Fruit fly (Drosophila melanogaster) whole organism, embryonic: ENCODE data around the gene Sk2.

Source experiments
- Ada2b ChIP-seq: fragments of 200-800 bp; sonication (Bioruptor generic); IDR thresholded peaks from 2 replicates; pipeline ENCODE4 v1.3.6; 2022; ENCODE audit warnings: missing biosample characterization, missing genetic modification characterization
- Antp ChIP-seq: fragments of 200-800 bp; sonication (Bioruptor generic); optimal IDR thresholded peaks from 3 replicates; lab custom pipeline; 2016; ENCODE audit warnings: missing biosample characterization, missing genetic modification characterization
- Bdp1 ChIP-seq: fragments of 200-800 bp; sonication (Bioruptor generic); optimal IDR thresholded peaks from 3 replicates; lab custom pipeline; 2016; ENCODE audit warnings: missing biosample characterization, missing genetic modification characterization
- Bgb ChIP-seq: fragments of 200-800 bp; sonication (Bioruptor generic); IDR thresholded peaks from 2 replicates; pipeline ENCODE4 v1.3.6; 2022; ENCODE audit warnings: missing biosample characterization, missing genetic modification characterization; ENCODE audit not compliant: partially characterized antibody
- CG10431 ChIP-seq: fragments of 200-800 bp; sonication (Bioruptor generic); optimal IDR thresholded peaks from 3 replicates; lab custom pipeline; 2018; ENCODE audit warnings: missing biosample characterization, mild to moderate bottlenecking, missing genetic modification characterization
- CG10543 ChIP-seq: fragments of 200-800 bp; sonication (Bioruptor generic); optimal IDR thresholded peaks from 3 replicates; lab custom pipeline; 2017; ENCODE audit warnings: missing biosample characterization, mild to moderate bottlenecking, missing genetic modification characterization, moderate library complexity
- CG11456 ChIP-seq: fragments of 200-800 bp; sonication (Bioruptor generic); IDR thresholded peaks from 3 replicates; pipeline ENCODE4 v1.3.6; 2022; ENCODE audit warnings: missing biosample characterization, missing genetic modification characterization
- CG14667 ChIP-seq: fragments of 200-800 bp; sonication (Bioruptor generic); IDR thresholded peaks from 2 replicates; pipeline ENCODE4 v1.3.6; 2022; ENCODE audit warnings: missing biosample characterization, missing genetic modification characterization
- CG14860 ChIP-seq: fragments of 200-800 bp; sonication (Bioruptor generic); IDR thresholded peaks from 3 replicates; pipeline ENCODE4 v1.3.6; 2022; ENCODE audit warnings: missing biosample characterization, missing genetic modification characterization; ENCODE audit not compliant: partially characterized antibody
- CG16813 ChIP-seq: fragments of 200-800 bp; sonication (Bioruptor generic); IDR thresholded peaks from 3 replicates; pipeline ENCODE4 v1.3.6; 2022; ENCODE audit warnings: missing biosample characterization, missing genetic modification characterization; ENCODE audit not compliant: partially characterized antibody
- CG1792 ChIP-seq: fragments of 200-800 bp; sonication (Bioruptor generic); optimal IDR thresholded peaks from 2 replicates; lab custom pipeline; 2016; ENCODE audit warnings: missing biosample characterization, missing genetic modification characterization
- CG30403 ChIP-seq: fragments of 200-800 bp; sonication (Bioruptor generic); optimal IDR thresholded peaks from 3 replicates; lab custom pipeline; 2016; ENCODE audit warnings: missing biosample characterization, missing genetic modification characterization
- CG32767 ChIP-seq: fragments of 200-800 bp; sonication (Bioruptor generic); IDR thresholded peaks from 2 replicates; pipeline ENCODE4 v1.3.6; 2022; ENCODE audit warnings: missing biosample characterization, missing genetic modification characterization
- CG3838 ChIP-seq: fragments of 200-800 bp; sonication (Bioruptor generic); optimal IDR thresholded peaks from 3 replicates; lab custom pipeline; 2016; ENCODE audit warnings: missing biosample characterization, missing genetic modification characterization
- CG4854 ChIP-seq: fragments of 200-800 bp; sonication (Bioruptor generic); optimal IDR thresholded peaks from 2 replicates; lab custom pipeline; 2016; ENCODE audit warnings: missing biosample characterization, missing genetic modification characterization, inconsistent platforms
- CG8089 ChIP-seq: fragments of 200-800 bp; sonication (Bioruptor generic); optimal IDR thresholded peaks from 3 replicates; lab custom pipeline; 2016; ENCODE audit warnings: missing biosample characterization, missing genetic modification characterization
- CG8765 ChIP-seq: fragments of 200-800 bp; sonication (Bioruptor generic); IDR thresholded peaks from 2 replicates; pipeline ENCODE4 v1.3.6; 2022; ENCODE audit warnings: missing biosample characterization, missing genetic modification characterization
- Ets65A ChIP-seq: fragments of 200-800 bp; sonication (Bioruptor generic); peaks from one replicate; lab custom pipeline; 2016; ENCODE audit warnings: missing biosample characterization, missing genetic modification characterization
- Gsc ChIP-seq: fragments of 200-800 bp; sonication (Bioruptor generic); IDR thresholded peaks from 2 replicates; pipeline ENCODE4 v1.3.6; 2022; ENCODE audit warnings: missing biosample characterization, missing genetic modification characterization
- H2.0 ChIP-seq: fragments of 200-800 bp; sonication (Bioruptor generic); IDR thresholded peaks from 2 replicates; pipeline ENCODE4 v1.3.6; 2022; ENCODE audit warnings: missing biosample characterization, missing genetic modification characterization
- HLH54F ChIP-seq: fragments of 200-800 bp; sonication (Bioruptor generic); optimal IDR thresholded peaks from 3 replicates; lab custom pipeline; 2016; ENCODE audit warnings: missing biosample characterization, missing genetic modification characterization
- Hr39 ChIP-seq: fragments of >200 bp; optimal IDR thresholded peaks from 2 replicates; lab custom pipeline; 2017
- MBD-R2 ChIP-seq: fragments of 200-800 bp; sonication (Bioruptor generic); IDR thresholded peaks from 2 replicates; pipeline ENCODE4 v1.3.6; 2022; ENCODE audit warnings: missing biosample characterization, missing genetic modification characterization
- Med ChIP-seq: fragments of 200-800 bp; sonication (Bioruptor generic); peaks from one replicate; lab custom pipeline; 2016; ENCODE audit warnings: missing biosample characterization, missing genetic modification characterization, mild to moderate bottlenecking, inconsistent platforms, moderate library complexity
- Mrtf ChIP-seq: fragments of 200-800 bp; sonication (Bioruptor generic); IDR thresholded peaks from 3 replicates; pipeline ENCODE4 v1.3.6; 2022; ENCODE audit warnings: missing biosample characterization, missing genetic modification characterization
- Oaz ChIP-seq: fragments of 200-800 bp; sonication (Bioruptor generic); IDR thresholded peaks from 2 replicates; pipeline ENCODE4 v1.3.6; 2022; ENCODE audit warnings: missing biosample characterization, missing genetic modification characterization
- Opbp ChIP-seq: fragments of 200-800 bp; sonication (Bioruptor generic); IDR thresholded peaks from 3 replicates; pipeline ENCODE4 v1.3.6; 2022; ENCODE audit warnings: missing biosample characterization, missing genetic modification characterization; ENCODE audit not compliant: partially characterized antibody
- Scr ChIP-seq: fragments of 200-800 bp; sonication (Bioruptor generic); IDR thresholded peaks from 2 replicates; pipeline ENCODE4 v1.3.6; 2022; ENCODE audit warnings: missing biosample characterization, missing genetic modification characterization; ENCODE audit not compliant: partially characterized antibody
- amos ChIP-seq: fragments of 200-800 bp; sonication (Bioruptor generic); IDR thresholded peaks from 2 replicates; pipeline ENCODE4 v1.3.6; 2022; ENCODE audit warnings: missing biosample characterization, missing genetic modification characterization; ENCODE audit not compliant: partially characterized antibody
- chif ChIP-seq, 2 experiments: fragments of 200-800 bp; sonication (Bioruptor generic); optimal IDR thresholded peaks; 3 replicates each; lab custom pipeline; 2016; ENCODE audit warnings: missing biosample characterization in 2 of 2, missing genetic modification characterization in 2 of 2
- emc ChIP-seq: fragments of 200-800 bp; sonication (Bioruptor generic); optimal IDR thresholded peaks from 2 replicates; lab custom pipeline; 2016; ENCODE audit warnings: missing biosample characterization, missing genetic modification characterization
- ewg ChIP-seq: fragments of 200-800 bp; sonication (Bioruptor generic); optimal IDR thresholded peaks from 3 replicates; lab custom pipeline; 2017; ENCODE audit warnings: mild to moderate bottlenecking, missing biosample characterization, missing genetic modification reagents, missing genetic modification characterization
- gcm2 ChIP-seq: fragments of 200-800 bp; sonication (Bioruptor generic); optimal IDR thresholded peaks from 2 replicates; lab custom pipeline; 2016; ENCODE audit warnings: missing biosample characterization, missing genetic modification characterization
- hkb ChIP-seq, 2 experiments: fragments of 200-800 bp in 1 of 2; fragments of >200 bp in 1 of 2; sonication (Bioruptor generic) in 1 of 2; IDR thresholded peaks in 1 of 2; optimal IDR thresholded peaks in 1 of 2; 2 replicates each; pipeline versions ENCODE4 v1.3.6 to Lab custom; 2017 to 2022; ENCODE audit warnings: missing biosample characterization in 1 of 2, missing genetic modification characterization in 1 of 2
- pan ChIP-seq, 4 experiments: fragments of >200 bp in 3 of 4; fragments of 200-800 bp in 1 of 4; sonication (Bioruptor generic) in 1 of 4; optimal IDR thresholded peaks in 3 of 4; IDR thresholded peaks in 1 of 4; 2 replicates each; pipeline versions ENCODE4 v1.3.6 to Lab custom; 2017 to 2022; ENCODE audit warnings: missing biosample characterization in 2 of 4, missing genetic modification characterization in 2 of 4, mixed read lengths in 1 of 4
- pho ChIP-seq: fragments of 200-800 bp; sonication (Bioruptor generic); optimal IDR thresholded peaks from 2 replicates; lab custom pipeline; 2016; ENCODE audit warnings: missing biosample characterization, missing genetic modification characterization
- scrt ChIP-seq: fragments of 200-800 bp; sonication (Bioruptor generic); optimal IDR thresholded peaks from 2 replicates; lab custom pipeline; 2018; ENCODE audit warnings: missing biosample characterization, mild to moderate bottlenecking, missing genetic modification characterization, moderate library complexity
- sens ChIP-seq: fragments of 200-800 bp; sonication (Bioruptor generic); peaks from one replicate; lab custom pipeline; 2016; ENCODE audit warnings: missing biosample characterization, missing genetic modification characterization
- sqz ChIP-seq: fragments of 200-800 bp; sonication (Bioruptor generic); optimal IDR thresholded peaks from 3 replicates; lab custom pipeline; 2018; ENCODE audit warnings: missing biosample characterization, mild to moderate bottlenecking, missing genetic modification characterization
- sr ChIP-seq: fragments of 200-800 bp; sonication (Bioruptor generic); IDR thresholded peaks from 3 replicates; pipeline ENCODE4 v1.3.6; 2022; ENCODE audit warnings: missing biosample characterization, missing genetic modification characterization
- tna ChIP-seq: fragments of 200-800 bp; sonication (Bioruptor generic); IDR thresholded peaks from 2 replicates; pipeline ENCODE4 v1.3.6; 2022; ENCODE audit warnings: missing biosample characterization, missing genetic modification characterization; ENCODE audit not compliant: partially characterized antibody
- trh ChIP-seq: fragments of 200-800 bp; sonication (Bioruptor generic); optimal IDR thresholded peaks from 2 replicates; lab custom pipeline; 2016; ENCODE audit warnings: missing biosample characterization, missing genetic modification characterization
- ttk ChIP-seq: fragments of 200-800 bp; sonication (Bioruptor generic); IDR thresholded peaks from 2 replicates; pipeline ENCODE4 v2.1.2; 2022; ENCODE audit warnings: missing biosample characterization, missing genetic modification characterization
- tup ChIP-seq: fragments of 200-800 bp; sonication (Bioruptor generic); optimal IDR thresholded peaks from 2 replicates; lab custom pipeline; 2016; ENCODE audit warnings: missing biosample characterization, mild to moderate bottlenecking, missing genetic modification characterization, moderate library complexity
- vvl ChIP-seq: fragments of 200-800 bp; sonication (Bioruptor generic); IDR thresholded peaks from 2 replicates; pipeline ENCODE4 v1.3.6; 2022; ENCODE audit warnings: missing biosample characterization, missing genetic modification characterization
- wdn ChIP-seq: fragments of 200-800 bp; sonication (Bioruptor generic); IDR thresholded peaks from 2 replicates; pipeline ENCODE4 v1.3.6; 2022; ENCODE audit warnings: missing biosample characterization, missing genetic modification characterization

Gene Sk2

dm6 chr3L:3096073-3096725 lies 49.3 kb downstream of the Sk2 start (continued):
- TF ChIP-seq Bgb (peak; percentile 83), CG8765 (GFP tag; lab: Robert Waterston, UW) (no peak), CG14667 (GFP tag; lab: Robert Waterston, UW) (no peak), H2.0 (GFP tag; lab: Robert Waterston, UW) (peak; percentile 20; the same call in 1 of the 2 replicates), emc (GFP tag; lab: Kevin White, UChicago) (no peak)

DNA sequence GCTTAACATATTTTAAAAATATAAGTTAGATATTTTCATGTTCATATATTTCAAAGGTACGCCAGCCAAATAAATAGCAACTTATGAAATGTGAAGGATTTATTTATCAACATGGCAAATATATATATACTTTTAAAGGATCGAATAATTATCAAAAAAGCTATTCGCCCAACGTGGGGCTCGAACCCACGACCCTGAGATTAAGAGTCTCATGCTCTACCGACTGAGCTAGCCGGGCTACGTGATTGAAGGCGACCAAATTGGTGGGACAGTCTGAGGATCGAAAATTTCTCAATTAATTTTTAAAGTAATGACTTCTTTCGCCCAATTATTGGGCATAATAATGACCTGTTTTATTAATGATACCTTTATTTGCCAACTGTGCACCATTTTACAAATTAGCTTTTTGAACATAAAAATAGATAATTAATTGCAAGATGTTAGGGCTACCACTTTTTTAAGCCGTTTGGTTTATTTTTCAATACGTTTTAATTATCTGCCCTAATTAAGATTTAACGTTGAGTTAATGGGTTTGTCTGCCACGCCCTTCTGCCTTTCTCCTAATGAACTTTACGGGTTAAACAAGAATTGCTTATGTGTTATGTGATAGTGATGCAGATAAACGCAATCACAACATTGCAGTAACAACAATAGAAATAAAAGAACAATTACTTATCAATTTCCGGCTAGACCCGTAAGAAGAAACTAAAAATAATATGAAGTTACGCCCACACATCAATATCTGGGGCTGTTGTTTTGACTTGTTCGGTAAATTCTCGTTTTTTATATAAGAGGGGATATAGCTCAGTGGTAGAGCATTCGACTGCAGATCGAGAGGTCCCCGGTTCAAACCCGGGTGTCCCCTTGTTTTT lies 50.1 kb downstream of the Sk2 start:
- TF ChIP-seq Hr39 (lab: Kevin White, UChicago): no peak
- no peak for TF ChIP-seq pho (GFP tag; lab: Kevin White, UChicago)
- TF ChIP-seq sr (GFP tag; lab: Robert Waterston, UW): peak; percentile 57; the same call in 1 of the 3 replicates
- TF ChIP-seq MBD-R2 (GFP tag; lab: Robert Waterston, UW): no peak
- peak; percentile 13; the same call in 1 of the 2 replicates for TF ChIP-seq vvl (GFP tag; lab: Robert Waterston, UW)
- no peak for TF ChIP-seq chif (GFP tag; optimal IDR thresholded peaks at IDR 0.05; lab: Kevin White, UChicago)
- TF ChIP-seq trh (GFP tag; lab: Kevin White, UChicago): no peak
- TF ChIP-seq tup (GFP tag; lab: Kevin White, UChicago): no peak
- no peak for TF ChIP-seq ewg
- TF ChIP-seq Bgb: peak; percentile 60
- TF ChIP-seq scrt: no peak
- no peak for TF ChIP-seq CG8089 (GFP tag; lab: Kevin White, UChicago)
- TF ChIP-seq Ets65A (GFP tag; lab: Kevin White, UChicago): peak; percentile 34
- no peak for TF ChIP-seq HLH54F (GFP tag; lab: Kevin White, UChicago)
- peak; percentile 30 for TF ChIP-seq sqz (GFP tag; lab: Kevin White, UChicago)
- TF ChIP-seq CG11456 (GFP tag; lab: Robert Waterston, UW): no peak
- peak; percentile 46; the same call in 2 of the 3 replicates for TF ChIP-seq Opbp (GFP tag; lab: Robert Waterston, UW)
- TF ChIP-seq Mrtf (GFP tag; lab: Robert Waterston, UW): no peak
- no peak for TF ChIP-seq Oaz (GFP tag; lab: Robert Waterston, UW)
- peak; percentile 14 for TF ChIP-seq sens (GFP tag; lab: Kevin White, UChicago)
- no peak for TF ChIP-seq CG32767
- no peak for TF ChIP-seq Antp (GFP tag; lab: Kevin White, UChicago)
- TF ChIP-seq CG1792: no peak
- no peak for TF ChIP-seq CG3838 (GFP tag; lab: Kevin White, UChicago)
- TF ChIP-seq CG30403 (GFP tag; lab: Kevin White, UChicago): no peak
- TF ChIP-seq CG14860: peak; percentile 54; the same call in 2 of the 3 replicates
- peak; percentile 71; the same call in 1 of the 2 replicates for TF ChIP-seq amos (GFP tag; lab: Robert Waterston, UW)
- TF ChIP-seq Scr (GFP tag; lab: Robert Waterston, UW): peak; percentile 45
- no peak for TF ChIP-seq hkb (optimal IDR thresholded peaks at IDR 0.05; lab: Kevin White, UChicago)
- no peak for TF ChIP-seq hkb (GFP tag; IDR thresholded peaks at IDR 0.05; lab: Robert Waterston, UW)
- no peak for TF ChIP-seq Med (GFP tag; lab: Kevin White, UChicago)
- no peak for TF ChIP-seq CG10431 (GFP tag; lab: Kevin White, UChicago)
- TF ChIP-seq CG16813 (GFP tag; lab: Robert Waterston, UW): peak; percentile 73
- no peak for TF ChIP-seq ttk (GFP tag; lab: Robert Waterston, UW)
- TF ChIP-seq tna (GFP tag; lab: Robert Waterston, UW): peak; percentile 61; the same call in 1 of the 2 replicates
- no peak for TF ChIP-seq Gsc
- no peak for TF ChIP-seq gcm2 (GFP tag; lab: Kevin White, UChicago)
- no peak for TF ChIP-seq CG10543 (GFP tag; lab: Kevin White, UChicago)
- TF ChIP-seq wdn: no peak
- TF ChIP-seq CG4854: no peak
- no peak for TF ChIP-seq pan (optimal IDR thresholded peaks at IDR 0.05; lab: Kevin White, UChicago)
- no peak for TF ChIP-seq pan (GFP tag; optimal IDR thresholded peaks at IDR 0.05 in 1 of 2, IDR thresholded peaks at IDR 0.05 in 1 of 2)
- TF ChIP-seq Ada2b (GFP tag; lab: Robert Waterston, UW): no peak
- peak; percentile 97 for TF ChIP-seq Bdp1 (GFP tag; lab: Kevin White, UChicago)
